ENCODE assay signal across 3 fruit fly cellular contexts in the genomic region with DNA sequence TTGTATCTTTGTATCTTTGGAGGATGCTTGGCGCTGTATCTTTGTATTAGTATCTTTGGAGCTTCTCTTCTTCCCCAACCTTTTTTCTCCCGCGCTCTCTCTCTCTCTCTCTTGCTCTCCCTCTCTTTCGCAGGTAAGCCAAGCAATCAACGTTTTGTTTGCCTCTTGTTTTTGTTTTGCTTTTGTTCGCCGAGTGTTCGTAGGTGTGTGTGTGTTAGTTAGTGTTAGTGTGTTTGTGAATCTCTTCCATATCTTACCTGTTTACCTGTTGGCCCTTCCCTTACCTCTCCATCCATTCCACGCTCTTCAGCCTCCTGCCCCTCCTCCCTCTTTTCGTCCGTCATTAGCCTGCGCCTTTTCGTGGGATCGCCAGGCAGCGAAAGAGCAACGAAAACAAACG.
A peak's percentile ranks its signal among the peaks of the same experiment; 100 is the strongest.
TF ChIP-seq lines count a peak whose summit lies in the region.

No protein-coding gene starts in this region.

TF ChIP-seq in whole organism, embryonic, 481 proteins besides CTCF, POLR2A, EP300 and RAD21 (continued from another document and continues in another):
- TF ChIP-seq TFAM (GFP tag; optimal IDR thresholded peaks at IDR 0.05; lab: Kevin White, UChicago) (no peak), Blimp-1 (GFP tag; optimal IDR thresholded peaks at IDR 0.05; lab: Kevin White, UChicago) (no peak), slou (GFP tag; optimal IDR thresholded peaks at IDR 0.05; lab: Kevin White, UChicago) (no peak), CG1832 (GFP tag; optimal IDR thresholded peaks at IDR 0.05; lab: Kevin White, UChicago) (peak; percentile 45), peb (GFP tag; IDR thresholded peaks at IDR 0.05; lab: Robert Waterston, UW) (no peak), Eip74EF (GFP tag; optimal IDR thresholded peaks at IDR 0.05; lab: Kevin White, UChicago) (no peak), Fer1 (GFP tag; optimal IDR thresholded peaks at IDR 0.05; lab: Kevin White, UChicago) (no peak), croc (GFP tag; conservative IDR thresholded peaks at IDR 0.05; lab: Robert Waterston, UW) (no peak), HLH4C (GFP tag; IDR thresholded peaks at IDR 0.05; lab: Robert Waterston, UW; ENCODE audit: partially characterized antibody) (no peak), lab (GFP tag; optimal IDR thresholded peaks at IDR 0.05; lab: Kevin White, UChicago) (no peak), grn (GFP tag; optimal IDR thresholded peaks at IDR 0.05; lab: Kevin White, UChicago) (peak; percentile 48), chinmo (GFP tag; IDR thresholded peaks at IDR 0.05; lab: Robert Waterston, UW; ENCODE audit: partially characterized antibody) (0 out of 4 replicates have a peak, but pooled peaks have one; percentile 38), tap (tag; optimal IDR thresholded peaks at IDR 0.05; lab: Kevin White, UChicago) (no peak), CG4854 (GFP tag; optimal IDR thresholded peaks at IDR 0.05; lab: Kevin White, UChicago) (no peak), crol (GFP tag; IDR thresholded peaks at IDR 0.05; lab: Robert Waterston, UW) (peak; percentile 75), Nf-YB (GFP tag; optimal IDR thresholded peaks at IDR 0.05; lab: Kevin White, UChicago) (no peak), CG1024 (GFP tag; IDR thresholded peaks at IDR 0.05; lab: Robert Waterston, UW) (no peak), CG4404 (GFP tag; IDR thresholded peaks at IDR 0.05; lab: Robert Waterston, UW) (no peak), CG4360 (GFP tag; IDR thresholded peaks at IDR 0.05; lab: Robert Waterston, UW) (peak; percentile 58), wor (GFP tag; IDR thresholded peaks at IDR 0.05; lab: Robert Waterston, UW) (no peak), caup (GFP tag; optimal IDR thresholded peaks at IDR 0.05; lab: Kevin White, UChicago; ENCODE audit: severe bottlenecking) (no peak), CG7786 (GFP tag; optimal IDR thresholded peaks at IDR 0.05; lab: Kevin White, UChicago) (no peak), Taf1 (GFP tag; IDR thresholded peaks at IDR 0.05; lab: Robert Waterston, UW) (no peak), CG17568 (GFP tag; optimal IDR thresholded peaks at IDR 0.05; lab: Kevin White, UChicago) (no peak), ems (GFP tag; optimal IDR thresholded peaks at IDR 0.05; lab: Kevin White, UChicago) (no peak), Awh (GFP tag; IDR thresholded peaks at IDR 0.05; lab: Robert Waterston, UW) (no peak), CG2199 (GFP tag; IDR thresholded peaks at IDR 0.05; lab: Robert Waterston, UW) (no peak), btn (GFP tag; optimal IDR thresholded peaks at IDR 0.05; lab: Kevin White, UChicago) (no peak), CG2712 (tag; optimal IDR thresholded peaks at IDR 0.05; lab: Kevin White, UChicago) (no peak), nerfin-1 (tag; optimal IDR thresholded peaks at IDR 0.05; lab: Kevin White, UChicago) (no peak), p53 (GFP tag; optimal IDR thresholded peaks at IDR 0.05; lab: Kevin White, UChicago) (no peak), CG2889 (GFP tag; IDR thresholded peaks at IDR 0.05; lab: Robert Waterston, UW) (no peak), D (optimal IDR thresholded peaks at IDR 0.05; lab: Kevin White, UChicago) (peak; percentile 65), D (GFP tag; optimal IDR thresholded peaks at IDR 0.05; lab: Kevin White, UChicago) (no peak), z (GFP tag; IDR thresholded peaks at IDR 0.05; lab: Robert Waterston, UW) (no peak), sob (GFP tag; IDR thresholded peaks at IDR 0.05; lab: Robert Waterston, UW) (no peak), CG30431 (GFP tag; optimal IDR thresholded peaks at IDR 0.05; lab: Kevin White, UChicago) (no peak), fd64A (GFP tag; optimal IDR thresholded peaks at IDR 0.05; lab: Kevin White, UChicago) (no peak), onecut (GFP tag; IDR thresholded peaks at IDR 0.05; lab: Robert Waterston, UW) (no peak), exex (tag; optimal IDR thresholded peaks at IDR 0.05; lab: Kevin White, UChicago) (no peak), CG17186 (GFP tag; optimal IDR thresholded peaks at IDR 0.05; lab: Kevin White, UChicago) (no peak), nom (GFP tag; optimal IDR thresholded peaks at IDR 0.05; lab: Kevin White, UChicago) (peak; percentile 69), Mad (GFP tag; optimal IDR thresholded peaks at IDR 0.05; lab: Kevin White, UChicago) (no peak), CG8944 (GFP tag; optimal IDR thresholded peaks at IDR 0.05; lab: Kevin White, UChicago) (no peak), dimm (GFP tag; IDR thresholded peaks at IDR 0.05; lab: Robert Waterston, UW) (no peak)

TF ChIP-seq in whole organism, prepupa, 60 proteins besides CTCF, POLR2A, EP300 and RAD21 (continued from another document):
- no peak for TF ChIP-seq CG32006 (GFP tag; optimal IDR thresholded peaks at IDR 0.05; lab: Kevin White, UChicago)
- TF ChIP-seq Hr4 (GFP tag; optimal IDR thresholded peaks at IDR 0.05; lab: Kevin White, UChicago): no peak
- no peak for TF ChIP-seq CG6792 (GFP tag; optimal IDR thresholded peaks at IDR 0.05; lab: Kevin White, UChicago)
- no peak for TF ChIP-seq esn (GFP tag; optimal IDR thresholded peaks at IDR 0.05; lab: Kevin White, UChicago)
- TF ChIP-seq net (GFP tag; optimal IDR thresholded peaks at IDR 0.05; lab: Kevin White, UChicago): no peak
- no peak for TF ChIP-seq vri (GFP tag; optimal IDR thresholded peaks at IDR 0.05; lab: Kevin White, UChicago)
- TF ChIP-seq CG7368 (GFP tag; optimal IDR thresholded peaks at IDR 0.05; lab: Kevin White, UChicago): no peak
- TF ChIP-seq ss (GFP tag; optimal IDR thresholded peaks at IDR 0.05; lab: Kevin White, UChicago): peak; percentile 50 to 68
- no peak for TF ChIP-seq CG16779 (tag; optimal IDR thresholded peaks at IDR 0.05; lab: Kevin White, UChicago)
- peak; percentile 15 for TF ChIP-seq Ets96B (tag; optimal IDR thresholded peaks at IDR 0.05; lab: Kevin White, UChicago)
- TF ChIP-seq Smox (GFP tag; optimal IDR thresholded peaks at IDR 0.05; lab: Kevin White, UChicago): no peak
- peak; percentile 13 for TF ChIP-seq CG3919 (GFP tag; optimal IDR thresholded peaks at IDR 0.05; lab: Kevin White, UChicago)
- no peak for TF ChIP-seq topi (GFP tag; optimal IDR thresholded peaks at IDR 0.05; lab: Kevin White, UChicago)
- TF ChIP-seq achi (GFP tag; optimal IDR thresholded peaks at IDR 0.05; lab: Kevin White, UChicago): no peak
- no peak for TF ChIP-seq CG10669 (GFP tag; optimal IDR thresholded peaks at IDR 0.05; lab: Kevin White, UChicago)
- TF ChIP-seq CG9139 (GFP tag; optimal IDR thresholded peaks at IDR 0.05; lab: Kevin White, UChicago): peak; percentile 52
- TF ChIP-seq dsx (GFP tag; optimal IDR thresholded peaks at IDR 0.05; lab: Kevin White, UChicago; ENCODE audit: poor library complexity, severe bottlenecking): peak; percentile 66
- no peak for TF ChIP-seq CG11762 (GFP tag; optimal IDR thresholded peaks at IDR 0.05; lab: Kevin White, UChicago; ENCODE audit: insufficient read depth)
- TF ChIP-seq Lpt (GFP tag; optimal IDR thresholded peaks at IDR 0.05; lab: Kevin White, UChicago): peak; percentile 65
- TF ChIP-seq CG6808 (GFP tag; optimal IDR thresholded peaks at IDR 0.05; lab: Kevin White, UChicago): peak; percentile 35
- no peak for TF ChIP-seq OdsH (GFP tag; optimal IDR thresholded peaks at IDR 0.05; lab: Kevin White, UChicago)
- TF ChIP-seq CG1621 (tag; optimal IDR thresholded peaks at IDR 0.05; lab: Kevin White, UChicago): peak; percentile 51
- no peak for TF ChIP-seq CG31627 (GFP tag; optimal IDR thresholded peaks at IDR 0.05; lab: Kevin White, UChicago)

TF ChIP-seq in whole organism, wandering third instar larva, 38 proteins besides CTCF, POLR2A, EP300 and RAD21 (continued from another document):
- no peak for TF ChIP-seq sv (GFP tag; optimal IDR thresholded peaks at IDR 0.05; lab: Kevin White, UChicago)
- TF ChIP-seq Hr78 (GFP tag; optimal IDR thresholded peaks at IDR 0.05; lab: Kevin White, UChicago): no peak
- no peak for TF ChIP-seq tai (GFP tag; optimal IDR thresholded peaks at IDR 0.05; lab: Kevin White, UChicago)
- TF ChIP-seq N (GFP tag; optimal IDR thresholded peaks at IDR 0.05; lab: Kevin White, UChicago): no peak
- TF ChIP-seq GATAd (GFP tag; optimal IDR thresholded peaks at IDR 0.05; lab: Kevin White, UChicago): no peak
- no peak for TF ChIP-seq HLH106 (tag; optimal IDR thresholded peaks at IDR 0.05; lab: Kevin White, UChicago)
TF ChIP-seq in whole organism, wandering third instar larva: peak in this region for 6.
